Fruit fly (Drosophila melanogaster): ENCODE data around the gene CG14691.

Gene CG14691

DNA sequence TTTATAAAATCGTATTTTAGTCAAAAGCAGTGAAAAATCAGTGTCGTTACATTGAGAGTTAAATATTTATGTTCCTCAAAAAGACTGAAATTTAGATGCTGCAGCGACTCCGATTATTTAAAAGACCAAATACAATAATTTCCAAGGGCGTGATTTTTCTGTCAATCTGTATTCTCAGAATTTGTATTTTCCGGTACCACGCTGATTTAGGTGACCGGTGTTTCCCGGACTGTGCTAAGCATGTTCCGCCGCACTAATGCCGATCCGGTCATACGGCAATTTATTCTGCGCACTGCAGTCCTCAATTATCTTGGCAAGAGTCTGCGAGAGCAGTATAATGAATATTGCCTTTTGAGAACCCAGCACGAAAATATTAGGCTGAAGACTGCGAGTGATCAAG lies 48.7 kb downstream of the CG14691 start, which contains the start of the genes CG31467 and CG14684:
CG31467 (minus strand) TSS at position 101 of the 400 bp plus-strand sequence.
CG14684 (plus strand) TSS at position 212 of the 400 bp plus-strand sequence.
- no peak for TF ChIP-seq ttk (optimal IDR thresholded peaks at IDR 0.05)
- TF ChIP-seq psq (optimal IDR thresholded peaks at IDR 0.05), result no peak
- TF ChIP-seq Myc (optimal IDR thresholded peaks at IDR 0.05), result no peak
- no peak for TF ChIP-seq h (optimal IDR thresholded peaks at IDR 0.05)
- TF ChIP-seq Sin3A (optimal IDR thresholded peaks at IDR 0.05), result no peak
- no peak for TF ChIP-seq insv (optimal IDR thresholded peaks at IDR 0.05)

DNA sequence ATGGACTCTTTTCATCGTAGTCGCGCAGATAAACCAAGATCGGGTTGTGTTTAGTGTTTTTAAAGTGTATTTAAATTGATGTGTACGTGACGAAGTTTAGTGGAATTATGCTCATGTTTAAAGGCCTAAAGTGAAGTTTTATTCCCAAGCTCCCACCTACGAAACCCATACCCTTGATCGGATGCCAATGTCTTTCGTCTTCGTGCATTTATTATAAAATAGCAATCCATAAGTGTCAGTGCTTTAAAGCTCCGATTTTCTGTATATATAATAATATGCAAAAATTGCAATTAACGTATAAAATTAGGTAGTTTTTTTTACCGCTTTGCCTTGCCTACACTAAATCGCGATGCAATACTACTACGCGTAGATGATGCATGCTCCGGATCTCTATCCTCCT lies 50.5 kb downstream of the CG14691 start, which contains the start of gene CG31391:
CG31391 (minus strand) TSS at position 101 of the 400 bp plus-strand sequence.
- TF ChIP-seq insv (optimal IDR thresholded peaks at IDR 0.05) (no peak), Sin3A (optimal IDR thresholded peaks at IDR 0.05) (no peak), ttk (optimal IDR thresholded peaks at IDR 0.05) (no peak), Myc (optimal IDR thresholded peaks at IDR 0.05) (no peak), h (optimal IDR thresholded peaks at IDR 0.05) (no peak), psq (optimal IDR thresholded peaks at IDR 0.05) (no peak)
